1 fruit fly cellular context compared by ENCODE assay signal in the genomic region with DNA sequence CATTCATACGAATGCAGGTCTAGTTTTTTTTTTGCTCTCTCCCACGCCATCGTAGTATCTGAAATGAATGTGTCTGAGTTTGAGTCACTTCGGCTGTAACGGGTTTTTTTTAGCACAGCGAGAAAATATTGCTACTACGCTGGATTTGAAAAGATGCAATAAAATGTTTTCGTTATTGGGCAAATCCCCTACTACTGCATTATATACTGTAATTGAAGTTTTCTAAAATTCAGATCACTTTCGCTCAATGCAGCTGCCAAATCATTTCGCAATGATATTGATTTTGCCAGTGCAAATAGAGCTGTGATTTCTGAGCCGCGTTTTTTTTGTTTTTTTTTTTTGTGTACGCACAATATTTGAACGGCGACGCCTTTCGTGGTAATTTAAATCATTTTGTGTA.
TF ChIP-seq lines count a peak whose summit lies in the region.

No protein-coding gene starts in this region.

TF ChIP-seq in whole organism, embryonic, 481 proteins besides CTCF, POLR2A, EP300 and RAD21 (continued from another document):
- TF ChIP-seq Eip74EF (GFP tag; optimal IDR thresholded peaks at IDR 0.05; lab: Kevin White, UChicago) (no peak), Myb (GFP tag; optimal IDR thresholded peaks at IDR 0.05; lab: Kevin White, UChicago) (peak; percentile 9), CG6654 (GFP tag; optimal IDR thresholded peaks at IDR 0.05; lab: Kevin White, UChicago) (no peak), CG7745 (tag; optimal IDR thresholded peaks at IDR 0.05; lab: Kevin White, UChicago) (no peak), dmrt99B (tag; optimal IDR thresholded peaks at IDR 0.05; lab: Kevin White, UChicago) (peak; percentile 70), chinmo (GFP tag; IDR thresholded peaks at IDR 0.05; lab: Robert Waterston, UW; ENCODE audit: partially characterized antibody) (no peak), CG30403 (GFP tag; optimal IDR thresholded peaks at IDR 0.05; lab: Kevin White, UChicago) (peak; percentile 22), CG4404 (GFP tag; IDR thresholded peaks at IDR 0.05; lab: Robert Waterston, UW) (no peak), CG18599 (GFP tag; optimal IDR thresholded peaks at IDR 0.05; lab: Kevin White, UChicago) (peak; percentile 17), CG3995 (GFP tag; optimal IDR thresholded peaks at IDR 0.05; lab: Kevin White, UChicago) (no peak), Spps (tag; optimal IDR thresholded peaks at IDR 0.05; lab: Kevin White, UChicago) (no peak), CG14050 (GFP tag; IDR thresholded peaks at IDR 0.05; lab: Robert Waterston, UW) (peak; percentile 59; the same call in 1 of the 3 replicates), dati (GFP tag; IDR thresholded peaks at IDR 0.05; lab: Robert Waterston, UW) (no peak), Ssrp (tag; optimal IDR thresholded peaks at IDR 0.05; lab: Kevin White, UChicago) (peak; percentile 8), stc (GFP tag; IDR thresholded peaks at IDR 0.05; lab: Robert Waterston, UW) (peak; percentile 58), CG9609 (GFP tag; optimal IDR thresholded peaks at IDR 0.05; lab: Kevin White, UChicago) (no peak), ttk (GFP tag; IDR thresholded peaks at IDR 0.05; lab: Robert Waterston, UW) (0 out of 2 replicates have a peak, but pooled peaks have one; percentile 16), CG4617 (GFP tag; optimal IDR thresholded peaks at IDR 0.05; lab: Kevin White, UChicago; ENCODE audit: borderline replicate concordance) (no peak), hth (optimal IDR thresholded peaks at IDR 0.05; lab: Kevin White, UChicago) (no peak), Sox100B (GFP tag; optimal IDR thresholded peaks at IDR 0.05; lab: Kevin White, UChicago) (peak; percentile 41), Oaz (GFP tag; IDR thresholded peaks at IDR 0.05; lab: Robert Waterston, UW) (0 out of 2 replicates have a peak, but pooled peaks have one; percentile 17), CG12391 (tag; optimal IDR thresholded peaks at IDR 0.05; lab: Kevin White, UChicago) (peak; percentile 29), CG10267 (tag; optimal IDR thresholded peaks at IDR 0.05; lab: Kevin White, UChicago) (no peak), CG3726 (GFP tag; IDR thresholded peaks at IDR 0.05; lab: Robert Waterston, UW) (peak; percentile 58; the same call in 1 of the 3 replicates), CG34224 (GFP tag; IDR thresholded peaks at IDR 0.05; lab: Robert Waterston, UW; ENCODE audit: partially characterized antibody) (no peak), CG17328 (GFP tag; IDR thresholded peaks at IDR 0.05; lab: Robert Waterston, UW) (peak; percentile 52; the same call in 1 of the 2 replicates), aop (GFP tag; IDR thresholded peaks at IDR 0.05; lab: Robert Waterston, UW) (no peak), CG7928 (GFP tag; optimal IDR thresholded peaks at IDR 0.05; lab: Kevin White, UChicago) (no peak), CG5953 (GFP tag; IDR thresholded peaks at IDR 0.05; lab: Robert Waterston, UW) (peak; percentile 74), luna (GFP tag; optimal IDR thresholded peaks at IDR 0.05; lab: Kevin White, UChicago) (no peak), NFAT (GFP tag; IDR thresholded peaks at IDR 0.05; lab: Robert Waterston, UW) (no peak), chif (GFP tag; optimal IDR thresholded peaks at IDR 0.05; lab: Kevin White, UChicago) (peak; percentile 20 to 53), unc-4 (GFP tag; IDR thresholded peaks at IDR 0.05; lab: Robert Waterston, UW; ENCODE audit: partially characterized antibody) (no peak), CG6689 (GFP tag; IDR thresholded peaks at IDR 0.05; lab: Robert Waterston, UW) (peak; percentile 57), CG2202 (tag; optimal IDR thresholded peaks at IDR 0.05; lab: Kevin White, UChicago) (no peak), pho (GFP tag; optimal IDR thresholded peaks at IDR 0.05; lab: Kevin White, UChicago) (no peak), CG10366 (GFP tag; IDR thresholded peaks at IDR 0.05; lab: Robert Waterston, UW) (peak; percentile 66), Nf-YB (GFP tag; optimal IDR thresholded peaks at IDR 0.05; lab: Kevin White, UChicago) (no peak), Camta (GFP tag; optimal IDR thresholded peaks at IDR 0.05; lab: Kevin White, UChicago) (peak; percentile 14), Adf1 (GFP tag; IDR thresholded peaks at IDR 0.05; lab: Robert Waterston, UW) (no peak), CG8281 (tag; optimal IDR thresholded peaks at IDR 0.05; lab: Kevin White, UChicago) (no peak), Bteb2 (GFP tag; optimal IDR thresholded peaks at IDR 0.05; lab: Kevin White, UChicago) (no peak), zen2 (GFP tag; IDR thresholded peaks at IDR 0.05; lab: Robert Waterston, UW; ENCODE audit: partially characterized antibody) (no peak), Lpt (GFP tag; optimal IDR thresholded peaks at IDR 0.05; lab: Kevin White, UChicago) (no peak), CG1832 (GFP tag; optimal IDR thresholded peaks at IDR 0.05; lab: Kevin White, UChicago) (no peak), klu (GFP tag; IDR thresholded peaks at IDR 0.05; lab: Robert Waterston, UW) (0 out of 2 replicates have a peak, but pooled peaks have one; percentile 26), otp (GFP tag; IDR thresholded peaks at IDR 0.05; lab: Robert Waterston, UW) (0 out of 3 replicates have a peak, but pooled peaks have one; percentile 23), gcm (GFP tag; optimal IDR thresholded peaks at IDR 0.05; lab: Kevin White, UChicago) (no peak), CG5180 (GFP tag; optimal IDR thresholded peaks at IDR 0.05; lab: Kevin White, UChicago) (no peak), vvl (GFP tag; IDR thresholded peaks at IDR 0.05; lab: Robert Waterston, UW) (peak; percentile 60), nmo (GFP tag; optimal IDR thresholded peaks at IDR 0.05; lab: Kevin White, UChicago) (peak; percentile 18), CG1602 (GFP tag; optimal IDR thresholded peaks at IDR 0.05; lab: Kevin White, UChicago) (no peak), pros (GFP tag; optimal IDR thresholded peaks at IDR 0.05; lab: Kevin White, UChicago) (no peak), Antp (GFP tag; optimal IDR thresholded peaks at IDR 0.05; lab: Kevin White, UChicago) (peak; percentile 24), sqz (GFP tag; optimal IDR thresholded peaks at IDR 0.05; lab: Kevin White, UChicago) (peak; percentile 1), BEAF-32 (GFP tag; optimal IDR thresholded peaks at IDR 0.05; lab: Kevin White, UChicago) (no peak), gcm2 (GFP tag; optimal IDR thresholded peaks at IDR 0.05; lab: Kevin White, UChicago) (no peak), Sin3A (optimal IDR thresholded peaks at IDR 0.05; lab: Kevin White, UChicago) (no peak), cas (GFP tag; IDR thresholded peaks at IDR 0.05; lab: Robert Waterston, UW) (no peak), en (GFP tag; optimal IDR thresholded peaks at IDR 0.05; lab: Kevin White, UChicago) (peak; percentile 30), usp (GFP tag; optimal IDR thresholded peaks at IDR 0.05; lab: Kevin White, UChicago) (no peak), twi (tag; optimal IDR thresholded peaks at IDR 0.05; lab: Kevin White, UChicago) (no peak), crc (GFP tag; optimal IDR thresholded peaks at IDR 0.05; lab: Kevin White, UChicago) (no peak), NK7.1 (GFP tag; optimal IDR thresholded peaks at IDR 0.05; lab: Kevin White, UChicago) (no peak), esg (GFP tag; conservative IDR thresholded peaks at IDR 0.05; lab: Robert Waterston, UW) (peak; percentile 48), Chrac-16 (GFP tag; optimal IDR thresholded peaks at IDR 0.05; lab: Kevin White, UChicago) (peak; percentile 6), Asciz (GFP tag; optimal IDR thresholded peaks at IDR 0.05; lab: Kevin White, UChicago) (no peak), peb (GFP tag; IDR thresholded peaks at IDR 0.05; lab: Robert Waterston, UW) (no peak), CG17912 (GFP tag; optimal IDR thresholded peaks at IDR 0.05; lab: Kevin White, UChicago) (no peak), CrebB (tag; optimal IDR thresholded peaks at IDR 0.05; lab: Kevin White, UChicago) (no peak), onecut (GFP tag; IDR thresholded peaks at IDR 0.05; lab: Robert Waterston, UW) (0 out of 2 replicates have a peak, but pooled peaks have one; percentile 10), CG6254 (GFP tag; optimal IDR thresholded peaks at IDR 0.05; lab: Kevin White, UChicago) (no peak), Fer3 (tag; optimal IDR thresholded peaks at IDR 0.05; lab: Kevin White, UChicago) (peak; percentile 3), CG10209 (GFP tag; optimal IDR thresholded peaks at IDR 0.05; lab: Kevin White, UChicago) (peak; percentile 24), CG17568 (GFP tag; optimal IDR thresholded peaks at IDR 0.05; lab: Kevin White, UChicago) (no peak), Vsx1 (GFP tag; optimal IDR thresholded peaks at IDR 0.05; lab: Kevin White, UChicago) (no peak), Dp (GFP tag; optimal IDR thresholded peaks at IDR 0.05; lab: Kevin White, UChicago) (no peak), Mrtf (GFP tag; IDR thresholded peaks at IDR 0.05; lab: Robert Waterston, UW) (no peak), CG9876 (GFP tag; optimal IDR thresholded peaks at IDR 0.05; lab: Kevin White, UChicago) (peak; percentile 30), Drgx (GFP tag; IDR thresholded peaks at IDR 0.05; lab: Robert Waterston, UW) (peak; percentile 89), CG12744 (GFP tag; optimal IDR thresholded peaks at IDR 0.05; lab: Kevin White, UChicago) (no peak), CG3163 (GFP tag; optimal IDR thresholded peaks at IDR 0.05; lab: Kevin White, UChicago) (no peak), vfl (GFP tag; optimal IDR thresholded peaks at IDR 0.05; lab: Kevin White, UChicago) (no peak), row (GFP tag; IDR thresholded peaks at IDR 0.05; lab: Robert Waterston, UW) (peak; percentile 59), kni (GFP tag; optimal IDR thresholded peaks at IDR 0.05; lab: Kevin White, UChicago) (no peak), Opbp (GFP tag; IDR thresholded peaks at IDR 0.05; lab: Robert Waterston, UW; ENCODE audit: partially characterized antibody) (no peak), HHEX (GFP tag; optimal IDR thresholded peaks at IDR 0.05; lab: Kevin White, UChicago) (no peak), CG4282 (GFP tag; optimal IDR thresholded peaks at IDR 0.05; lab: Kevin White, UChicago) (no peak), PHDP (tag; optimal IDR thresholded peaks at IDR 0.05; lab: Kevin White, UChicago) (peak; percentile 42), H15 (GFP tag; IDR thresholded peaks at IDR 0.05; lab: Robert Waterston, UW) (no peak), CG10565 (GFP tag; optimal IDR thresholded peaks at IDR 0.05; lab: Kevin White, UChicago) (no peak), Meics (GFP tag; optimal IDR thresholded peaks at IDR 0.05; lab: Kevin White, UChicago) (no peak), CG15601 (tag; optimal IDR thresholded peaks at IDR 0.05; lab: Kevin White, UChicago) (no peak), CG11085 (GFP tag; IDR thresholded peaks at IDR 0.05; lab: Robert Waterston, UW) (no peak), ems (GFP tag; optimal IDR thresholded peaks at IDR 0.05; lab: Kevin White, UChicago) (no peak), CG16813 (GFP tag; IDR thresholded peaks at IDR 0.05; lab: Robert Waterston, UW; ENCODE audit: partially characterized antibody) (no peak), CG6791 (GFP tag; IDR thresholded peaks at IDR 0.05; lab: Robert Waterston, UW; ENCODE audit: partially characterized antibody) (no peak), dm (GFP tag; optimal IDR thresholded peaks at IDR 0.05; lab: Kevin White, UChicago) (no peak), pzg (GFP tag; optimal IDR thresholded peaks at IDR 0.05; lab: Kevin White, UChicago) (no peak), lbe (GFP tag; optimal IDR thresholded peaks at IDR 0.05; lab: Kevin White, UChicago) (no peak), Taf1 (GFP tag; IDR thresholded peaks at IDR 0.05; lab: Robert Waterston, UW) (no peak), CG31365 (tag; optimal IDR thresholded peaks at IDR 0.05; lab: Kevin White, UChicago) (no peak), odd (GFP tag; optimal IDR thresholded peaks at IDR 0.05; lab: Kevin White, UChicago) (no peak), CG12942 (GFP tag; optimal IDR thresholded peaks at IDR 0.05; lab: Kevin White, UChicago) (peak; percentile 22), Sry-δ (GFP tag; optimal IDR thresholded peaks at IDR 0.05; lab: Kevin White, UChicago) (no peak), Bgb (GFP tag; IDR thresholded peaks at IDR 0.05; lab: Robert Waterston, UW; ENCODE audit: partially characterized antibody) (no peak), Atf-2 (GFP tag; optimal IDR thresholded peaks at IDR 0.05; lab: Kevin White, UChicago) (no peak), oc (tag; optimal IDR thresholded peaks at IDR 0.05; lab: Kevin White, UChicago) (no peak), Ets97D (GFP tag; optimal IDR thresholded peaks at IDR 0.05; lab: Kevin White, UChicago) (no peak), Bdp1 (GFP tag; optimal IDR thresholded peaks at IDR 0.05; lab: Kevin White, UChicago) (no peak), repo (GFP tag; optimal IDR thresholded peaks at IDR 0.05; lab: Kevin White, UChicago) (no peak), Dbx (GFP tag; IDR thresholded peaks at IDR 0.05; lab: Robert Waterston, UW) (no peak), knrl (GFP tag; IDR thresholded peaks at IDR 0.05; lab: Robert Waterston, UW; ENCODE audit: partially characterized antibody) (no peak)
